Worm (Caenorhabditis elegans) whole organism, late embryonic: ENCODE data around the gene nlp-36.

Experiments used
- C08G9.2 ChIP-seq: sonication (generic microtip); optimal IDR thresholded peaks from 2 replicates; lab custom pipeline; 2016; ENCODE audit warnings: mild to moderate bottlenecking, missing genetic modification characterization, moderate library complexity, missing compliant biosample characterization
- F13H6.1 ChIP-seq: sonication (generic microtip); optimal IDR thresholded peaks from 2 replicates; lab custom pipeline; 2016; ENCODE audit warnings: missing genetic modification characterization, missing compliant biosample characterization
- K02D7.2 ChIP-seq: sonication (generic microtip); optimal IDR thresholded peaks from 2 replicates; lab custom pipeline; 2017; ENCODE audit warnings: mild to moderate bottlenecking, missing genetic modification characterization, missing compliant biosample characterization
- K09A11.1 ChIP-seq: sonication (generic microtip); optimal IDR thresholded peaks from 2 replicates; lab custom pipeline; 2017; ENCODE audit warnings: antibody characterized with exemption, mild to moderate bottlenecking, missing genetic modification characterization, missing compliant biosample characterization; ENCODE audit not compliant: insufficient read depth
- T23F11.4 ChIP-seq: fragments of 200-800 bp; sonication (Bioruptor generic); optimal IDR thresholded peaks from 2 replicates; lab custom pipeline; 2018; ENCODE audit warnings: mild to moderate bottlenecking, missing genetic modification characterization, missing compliant biosample characterization
- ceh-14 ChIP-seq: sonication (generic microtip); optimal IDR thresholded peaks from 2 replicates; lab custom pipeline; 2016; ENCODE audit warnings: missing genotype, missing genetic modification characterization, missing compliant biosample characterization
- ceh-18 ChIP-seq: sonication (generic microtip); optimal IDR thresholded peaks from 2 replicates; lab custom pipeline; 2016; ENCODE audit warnings: missing genetic modification characterization, missing compliant biosample characterization
- ceh-19 ChIP-seq: fragments of 200-800 bp; sonication (Bioruptor generic); optimal IDR thresholded peaks from 2 replicates; lab custom pipeline; 2018; ENCODE audit warnings: mild to moderate bottlenecking, missing genetic modification characterization, missing compliant biosample characterization
- ceh-24 ChIP-seq: sonication (generic microtip); optimal IDR thresholded peaks from 2 replicates; lab custom pipeline; 2016; ENCODE audit warnings: mild to moderate bottlenecking, missing genetic modification characterization, missing compliant biosample characterization
- ceh-31 ChIP-seq: sonication (generic microtip); optimal IDR thresholded peaks from 2 replicates; lab custom pipeline; 2016; ENCODE audit warnings: missing genetic modification characterization, missing compliant biosample characterization
- ceh-34 ChIP-seq: sonication (generic microtip); optimal IDR thresholded peaks from 2 replicates; lab custom pipeline; 2016; ENCODE audit warnings: mild to moderate bottlenecking, missing genetic modification characterization, missing compliant biosample characterization
- ceh-6 ChIP-seq: fragments of 200-800 bp; sonication (Bioruptor generic); optimal IDR thresholded peaks from 2 replicates; lab custom pipeline; 2018; ENCODE audit warnings: mild to moderate bottlenecking, missing genetic modification characterization, missing compliant biosample characterization
- ceh-9 ChIP-seq: sonication (generic microtip); optimal IDR thresholded peaks from 2 replicates; lab custom pipeline; 2016; ENCODE audit warnings: mild to moderate bottlenecking, missing genetic modification characterization, inconsistent platforms, missing compliant biosample characterization
- che-1 ChIP-seq: sonication (generic microtip); optimal IDR thresholded peaks from 2 replicates; lab custom pipeline; 2016; ENCODE audit warnings: mild to moderate bottlenecking, missing genetic modification characterization, missing compliant biosample characterization
- dve-1 ChIP-seq: sonication (generic microtip); optimal IDR thresholded peaks from 2 replicates; lab custom pipeline; 2017; ENCODE audit warnings: antibody characterized with exemption, mild to moderate bottlenecking, missing genetic modification characterization, missing compliant biosample characterization
- elt-2 ChIP-seq: sonication (generic microtip); optimal IDR thresholded peaks from 2 replicates; lab custom pipeline; 2016; ENCODE audit warnings: missing genetic modification reagents, missing genetic modification characterization, missing compliant biosample characterization
- elt-4 ChIP-seq: sonication (generic microtip); optimal IDR thresholded peaks from 2 replicates; lab custom pipeline; 2016; ENCODE audit warnings: missing genetic modification characterization, missing compliant biosample characterization
- eyg-1 ChIP-seq: sonication (generic microtip); optimal IDR thresholded peaks from 2 replicates; lab custom pipeline; 2016; ENCODE audit warnings: missing genotype, missing genetic modification characterization, missing compliant biosample characterization
- fkh-10 ChIP-seq: fragments of 150-350 bp; optimal IDR thresholded peaks from 2 replicates; lab custom pipeline; 2014; ENCODE audit warnings: missing biosample characterization, missing genetic modification reagents, missing genetic modification characterization
- fkh-6 ChIP-seq: sonication (generic microtip); optimal IDR thresholded peaks from 2 replicates; lab custom pipeline; 2016; ENCODE audit warnings: missing genetic modification characterization, missing compliant biosample characterization
- hlh-13 ChIP-seq: fragments of 200-800 bp; sonication (Bioruptor generic); optimal IDR thresholded peaks from 2 replicates; lab custom pipeline; 2018; ENCODE audit warnings: mild to moderate bottlenecking, missing genetic modification characterization, missing compliant biosample characterization
- hlh-15 ChIP-seq: sonication (generic microtip); optimal IDR thresholded peaks from 2 replicates; lab custom pipeline; 2016; ENCODE audit warnings: missing genetic modification characterization, missing compliant biosample characterization
- hlh-6 ChIP-seq: sonication (generic microtip); optimal IDR thresholded peaks from 2 replicates; lab custom pipeline; 2016; ENCODE audit warnings: missing genotype, missing genetic modification characterization, missing compliant biosample characterization
- mec-3 ChIP-seq: sonication (generic microtip); optimal IDR thresholded peaks from 2 replicates; lab custom pipeline; 2016; ENCODE audit warnings: borderline replicate concordance, missing genetic modification characterization, missing compliant biosample characterization
- nfya-1 ChIP-seq: sonication (generic microtip); optimal IDR thresholded peaks from 2 replicates; lab custom pipeline; 2017; ENCODE audit warnings: missing genetic modification characterization, mild to moderate bottlenecking, missing compliant biosample characterization, antibody characterized with exemption, moderate library complexity
- pag-3 ChIP-seq: sonication (generic microtip); optimal IDR thresholded peaks from 2 replicates; lab custom pipeline; 2016; ENCODE audit warnings: missing compliant biosample characterization, missing genetic modification characterization, borderline replicate concordance
- pha-2 ChIP-seq: sonication (generic microtip); optimal IDR thresholded peaks from 2 replicates; lab custom pipeline; 2017; ENCODE audit warnings: mild to moderate bottlenecking, missing genetic modification characterization, missing compliant biosample characterization
- pha-4 ChIP-seq: fragments of 150-350 bp; optimal IDR thresholded peaks from 2 replicates; lab custom pipeline; 2018; ENCODE audit warnings: missing biosample characterization, missing genetic modification reagents, missing genetic modification characterization
- pros-1 ChIP-seq: fragments of 150-350 bp; optimal IDR thresholded peaks from 2 replicates; lab custom pipeline; 2014; ENCODE audit warnings: missing biosample characterization, missing genetic modification reagents, missing genetic modification characterization
- ref-2 ChIP-seq: sonication (generic microtip); optimal IDR thresholded peaks from 2 replicates; lab custom pipeline; 2016; ENCODE audit warnings: missing genetic modification characterization, missing compliant biosample characterization
- rnt-1 ChIP-seq: sonication (generic microtip); optimal IDR thresholded peaks from 2 replicates; lab custom pipeline; 2016; ENCODE audit warnings: missing genetic modification characterization, missing compliant biosample characterization
- sdc-2 ChIP-seq: sonication (generic microtip); optimal IDR thresholded peaks from 2 replicates; lab custom pipeline; 2016; ENCODE audit warnings: missing genotype, missing genetic modification characterization, missing compliant biosample characterization
- sox-2 ChIP-seq: fragments of 200-800 bp; sonication (Bioruptor generic); IDR thresholded peaks from 2 replicates; pipeline ENCODE4 v1.3.6; 2022; ENCODE audit warnings: missing genetic modification reagents, missing genetic modification characterization, missing compliant biosample characterization
- ttx-3 ChIP-seq: sonication (generic microtip); optimal IDR thresholded peaks from 2 replicates; lab custom pipeline; 2016; ENCODE audit warnings: missing genetic modification reagents, missing genetic modification characterization, missing compliant biosample characterization
- unc-3 ChIP-seq, 2 experiments: fragments of 200-800 bp in 1 of 2; sonication (Bioruptor generic) in 1 of 2; sonication (generic microtip) in 1 of 2; conservative IDR thresholded peaks in 1 of 2; optimal IDR thresholded peaks in 1 of 2; 2 replicates each; pipeline versions ENCODE4 v1.3.6 to Lab custom; 2016 to 2022; ENCODE audit warnings: missing compliant biosample characterization in 2 of 2, missing genetic modification characterization in 2 of 2, missing genetic modification reagents in 1 of 2
- unc-42 ChIP-seq: sonication (generic microtip); optimal IDR thresholded peaks from 2 replicates; lab custom pipeline; 2016; ENCODE audit warnings: missing genotype, missing genetic modification characterization, missing compliant biosample characterization
- unc-55 ChIP-seq: sonication (generic microtip); optimal IDR thresholded peaks from 2 replicates; lab custom pipeline; 2017; ENCODE audit warnings: missing biosample characterization, missing genetic modification reagents, missing genetic modification characterization
- unc-86 ChIP-seq: sonication (generic microtip); optimal IDR thresholded peaks from 2 replicates; lab custom pipeline; 2016; ENCODE audit warnings: missing genetic modification characterization, missing compliant biosample characterization
- ztf-16 ChIP-seq: sonication (generic microtip); optimal IDR thresholded peaks from 2 replicates; lab custom pipeline; 2017; ENCODE audit warnings: missing genetic modification characterization, missing compliant biosample characterization

The nlp-36 gene

ce11 chrIII:9485373-9485772 lies 3.2 kb upstream of the nlp-36 start, which contains the start of gene bre-3:
Gene bre-3, minus strand, starts transcription at chrIII:9485473.
- TF ChIP-seq unc-86 (tag; lab: Kevin White, UChicago) (no peak), K09A11.1 (tag; lab: Kevin White, UChicago) (no peak), mec-3 (tag; lab: Kevin White, UChicago) (no peak), ztf-16 (tag; lab: Kevin White, UChicago) (no peak), ttx-3 (tag; lab: Kevin White, UChicago) (no peak), eyg-1 (tag; lab: Kevin White, UChicago) (no peak), sox-2 (GFP tag; lab: Robert Waterston, UW) (no peak), hlh-6 (tag; lab: Kevin White, UChicago) (no peak), K02D7.2 (tag; lab: Kevin White, UChicago) (no peak), elt-4 (tag; lab: Kevin White, UChicago) (no peak)

- TF ChIP-seq ceh-18 (no peak), elt-4 (tag; lab: Kevin White, UChicago) (no peak), C08G9.2 (tag; lab: Kevin White, UChicago) (no peak), hlh-13 (no peak), ztf-16 (tag; lab: Kevin White, UChicago) (no peak), elt-2 (tag; lab: Kevin White, UChicago) (peak; percentile 6)
Observed at ce11 chrIII:9487454-9487853, 1.1 kb upstream of the nlp-36 start.

ce11 chrIII:9488027-9488426 lies 504 bp upstream of the nlp-36 start:
- TF ChIP-seq pros-1 (tag; lab: Kevin White, UChicago) (no peak), pag-3 (tag; lab: Kevin White, UChicago) (no peak), unc-55 (GFP tag; lab: Kevin White, UChicago) (no peak), pha-4 (tag; lab: Kevin White, UChicago) (no peak), ceh-34 (tag; lab: Kevin White, UChicago) (no peak), ceh-31 (no peak), pha-2 (no peak), ceh-14 (tag; lab: Kevin White, UChicago) (no peak), hlh-15 (tag; lab: Kevin White, UChicago) (no peak), fkh-6 (tag; lab: Kevin White, UChicago) (no peak), ceh-19 (GFP tag; lab: Kevin White, UChicago) (no peak), T23F11.4 (GFP tag; lab: Kevin White, UChicago) (no peak)

ce11 chrIII:9489798-9490197 lies 1.3 kb downstream of the nlp-36 start:
- TF ChIP-seq pros-1 (tag; lab: Kevin White, UChicago) (no peak), sdc-2 (tag; lab: Kevin White, UChicago) (no peak), rnt-1 (tag; lab: Kevin White, UChicago) (no peak), ref-2 (tag; lab: Kevin White, UChicago) (no peak), ceh-6 (GFP tag; lab: Kevin White, UChicago) (no peak), unc-3 (GFP tag; conservative IDR thresholded peaks at IDR 0.05; lab: Robert Waterston, UW) (no peak), unc-3 (tag; optimal IDR thresholded peaks at IDR 0.05; lab: Kevin White, UChicago) (no peak), elt-4 (tag; lab: Kevin White, UChicago) (no peak)

- TF ChIP-seq dve-1 (tag; lab: Kevin White, UChicago) = no peak
- TF ChIP-seq unc-42 (tag; lab: Kevin White, UChicago) = no peak
- no peak for TF ChIP-seq ref-2 (tag; lab: Kevin White, UChicago)
- TF ChIP-seq nfya-1 (tag; lab: Kevin White, UChicago) = no peak
- no peak for TF ChIP-seq ceh-24
- no peak for TF ChIP-seq C08G9.2 (tag; lab: Kevin White, UChicago)
- no peak for TF ChIP-seq rnt-1 (tag; lab: Kevin White, UChicago)
- no peak for TF ChIP-seq fkh-10 (GFP tag; lab: Kevin White, UChicago)
- TF ChIP-seq ceh-9 = no peak
- no peak for TF ChIP-seq F13H6.1
- no peak for TF ChIP-seq che-1 (tag; lab: Kevin White, UChicago)
- TF ChIP-seq unc-3 (GFP tag; conservative IDR thresholded peaks at IDR 0.05; lab: Robert Waterston, UW) = no peak
- no peak for TF ChIP-seq unc-3 (tag; optimal IDR thresholded peaks at IDR 0.05; lab: Kevin White, UChicago)
- no peak for TF ChIP-seq elt-4 (tag; lab: Kevin White, UChicago)
Observed at ce11 chrIII:9490783-9491547, 2.4 kb downstream of the nlp-36 start, which contains the start of the genes dars-1 and ctr-9. Gene dars-1, minus strand, starts transcription at chrIII:9491215. Gene ctr-9, plus strand, starts transcription at chrIII:9491396.
